Worm (Caenorhabditis elegans) whole organism, mixed stage, embryonic: Measurements from ENCODE around the gene slc-46A.

Experiments used
- M03D4.4 ChIP-seq: sonication (generic microtip); optimal IDR thresholded peaks from 2 replicates; lab custom pipeline; 2017; ENCODE audit warnings: mild to moderate bottlenecking, missing genetic modification characterization, missing compliant biosample characterization
- bed-3 ChIP-seq: fragments of 200-800 bp; sonication (Bioruptor generic); optimal IDR thresholded peaks from 3 replicates; lab custom pipeline; 2018; ENCODE audit warnings: mild to moderate bottlenecking, missing genetic modification characterization, moderate library complexity, missing compliant biosample characterization
- ceh-39 ChIP-seq: fragments of 150-350 bp; optimal IDR thresholded peaks from 2 replicates; lab custom pipeline; 2014; ENCODE audit warnings: missing biosample characterization, missing genetic modification characterization
- elt-1 ChIP-seq: sonication (generic microtip); optimal IDR thresholded peaks from 2 replicates; lab custom pipeline; 2017; ENCODE audit warnings: missing genetic modification characterization, mild to moderate bottlenecking, missing compliant biosample characterization, antibody characterized with exemption, moderate library complexity, borderline replicate concordance; ENCODE audit not compliant: insufficient read depth
- elt-3 ChIP-seq: fragments of 150-350 bp; optimal IDR thresholded peaks from 2 replicates; lab custom pipeline; 2014; ENCODE audit warnings: missing biosample characterization, missing genetic modification characterization
- flh-1 ChIP-seq: fragments of 200-800 bp; sonication (Bioruptor generic); optimal IDR thresholded peaks from 2 replicates; lab custom pipeline; 2018; ENCODE audit warnings: mild to moderate bottlenecking, missing genetic modification characterization, moderate library complexity, missing compliant biosample characterization
- lsy-2 ChIP-seq: fragments of 150-350 bp; optimal IDR thresholded peaks from 2 replicates; lab custom pipeline; 2014; ENCODE audit warnings: missing biosample characterization, missing genetic modification characterization
- nhr-12 ChIP-seq: fragments of 150-350 bp; optimal IDR thresholded peaks from 2 replicates; lab custom pipeline; 2014; ENCODE audit warnings: missing biosample characterization, missing genetic modification characterization
- nhr-237 ChIP-seq: fragments of 150-350 bp; optimal IDR thresholded peaks from 2 replicates; lab custom pipeline; 2014; ENCODE audit warnings: missing biosample characterization, missing genetic modification characterization
- nhr-76 ChIP-seq: sonication (generic microtip); optimal IDR thresholded peaks from 2 replicates; lab custom pipeline; 2017; ENCODE audit warnings: missing biosample characterization, missing genetic modification characterization
- pha-4 ChIP-seq: fragments of 150-350 bp; optimal IDR thresholded peaks from 2 replicates; lab custom pipeline; 2018; ENCODE audit warnings: missing biosample characterization, missing genetic modification reagents, missing genetic modification characterization
- unc-62 ChIP-seq: fragments of 150-350 bp; optimal IDR thresholded peaks from 2 replicates; lab custom pipeline; 2014; ENCODE audit warnings: missing biosample characterization, missing genetic modification reagents, missing genetic modification characterization
- zip-8 ChIP-seq: fragments of 150-350 bp; optimal IDR thresholded peaks from 2 replicates; lab custom pipeline; 2014; ENCODE audit warnings: missing biosample characterization, missing genetic modification characterization
- ztf-11 ChIP-seq: fragments of 150-350 bp; optimal IDR thresholded peaks from 2 replicates; lab custom pipeline; 2014; ENCODE audit warnings: missing biosample characterization, missing genetic modification characterization

DNA sequence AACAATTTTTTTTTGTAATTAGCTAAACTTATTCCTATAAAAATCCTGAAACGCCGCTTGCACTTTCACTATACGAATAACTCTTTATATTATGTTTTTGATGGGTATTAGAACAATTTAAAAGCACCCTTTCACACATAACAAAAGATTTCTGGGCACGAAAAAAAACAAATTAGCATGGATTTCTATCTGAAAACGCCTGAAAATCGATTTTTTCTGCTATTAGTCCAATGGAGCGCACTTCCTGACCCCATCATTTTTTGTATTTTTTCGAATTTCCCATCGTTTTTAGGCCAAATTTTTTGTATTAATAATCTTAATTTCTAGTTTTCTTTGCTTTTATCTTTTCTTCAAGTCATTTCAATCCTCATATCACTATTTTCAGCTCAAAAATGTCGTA, 50.4 kb downstream of the slc-46A start, which contains the start of gene F41H10.3:
- TF ChIP-seq elt-3 (no peak), nhr-76 (tag; lab: Kevin White, UChicago) (no peak), nhr-237 (no peak), elt-1 (no peak), zip-8 (tag; lab: Kevin White, UChicago) (no peak), pha-4 (tag; lab: Kevin White, UChicago) (no peak), nhr-12 (no peak), flh-1 (GFP tag; lab: Kevin White, UChicago) (no peak), ceh-39 (tag; lab: Kevin White, UChicago) (no peak), unc-62 (GFP tag; lab: Kevin White, UChicago) (no peak), lsy-2 (tag; lab: Kevin White, UChicago) (no peak), M03D4.4 (tag; lab: Kevin White, UChicago) (no peak), ztf-11 (tag; lab: Kevin White, UChicago) (no peak), bed-3 (no peak)
